Worm (Caenorhabditis elegans): ENCODE results near the gene F39G3.5.

DNA sequence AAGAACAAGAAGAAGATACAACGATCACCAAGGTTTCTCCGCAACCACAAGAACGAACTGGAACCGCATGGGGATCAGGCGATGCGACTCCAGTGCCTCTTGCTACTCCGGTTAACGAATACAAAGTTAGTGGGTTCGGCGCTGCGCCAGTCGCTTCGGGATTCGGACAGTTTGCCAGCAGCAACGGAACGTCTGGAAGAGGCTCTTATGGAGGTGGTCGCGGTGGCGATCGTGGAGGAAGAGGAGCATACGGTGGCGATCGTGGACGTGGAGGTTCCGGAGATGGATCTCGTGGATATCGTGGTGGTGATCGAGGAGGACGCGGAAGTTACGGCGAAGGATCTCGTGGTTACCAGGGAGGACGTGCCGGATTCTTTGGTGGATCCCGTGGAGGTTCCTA lies 35.6 kb downstream of the F39G3.5 start:
- no peak for TF ChIP-seq aly-2 (tag; optimal IDR thresholded peaks at IDR 0.05)
- TF ChIP-seq dve-1 (tag; optimal IDR thresholded peaks at IDR 0.05; ENCODE audit: insufficient read depth), result no peak
- TF ChIP-seq nhr-76 (tag; optimal IDR thresholded peaks at IDR 0.05), result no peak
- TF ChIP-seq mdl-1 (tag; optimal IDR thresholded peaks at IDR 0.05), result no peak
- no peak for TF ChIP-seq ceh-44 (GFP tag; IDR thresholded peaks at IDR 0.05)
- TF ChIP-seq unc-39 (tag; optimal IDR thresholded peaks at IDR 0.05), result no peak
- no peak for TF ChIP-seq egl-27 (tag; optimal IDR thresholded peaks at IDR 0.05)
- TF ChIP-seq fos-1 (tag; optimal IDR thresholded peaks at IDR 0.05), result no peak
- no peak for TF ChIP-seq duxl-1 (tag; optimal IDR thresholded peaks at IDR 0.05; ENCODE audit: poor library complexity)
- no peak for TF ChIP-seq ZK546.5 (tag; optimal IDR thresholded peaks at IDR 0.05)
- TF ChIP-seq fkh-10 (GFP tag; optimal IDR thresholded peaks at IDR 0.05), result no peak
- TF ChIP-seq zip-11 (GFP tag; IDR thresholded peaks at IDR 0.05), result no peak
- TF ChIP-seq ceh-82 (tag; optimal IDR thresholded peaks at IDR 0.05), result no peak
- TF ChIP-seq zfp-2 (tag; optimal IDR thresholded peaks at IDR 0.05), result no peak

All from whole organism, L4 larva.